Worm (Caenorhabditis elegans) whole organism, L3 larva: ENCODE data around the gene F38B7.2.

Source experiments
- R02D3.7 ChIP-seq: fragments of 150-350 bp; optimal IDR thresholded peaks from 2 replicates; lab custom pipeline; 2014; ENCODE audit warnings: missing biosample characterization, missing genetic modification characterization
- aly-2 ChIP-seq: fragments of 150-350 bp; optimal IDR thresholded peaks from 2 replicates; lab custom pipeline; 2014; ENCODE audit warnings: missing biosample characterization, missing genetic modification characterization
- ama-1 ChIP-seq: fragments of 150-350 bp; optimal IDR thresholded peaks from 2 replicates; lab custom pipeline; 2018
- ceh-16 ChIP-seq: sonication (generic microtip); optimal IDR thresholded peaks from 2 replicates; lab custom pipeline; 2017; ENCODE audit warnings: missing biosample characterization, missing genetic modification characterization
- ceh-28 ChIP-seq: fragments of 150-350 bp; optimal IDR thresholded peaks from 2 replicates; lab custom pipeline; 2014; ENCODE audit warnings: missing biosample characterization, missing genetic modification reagents, missing genetic modification characterization
- ceh-82 ChIP-seq: fragments of 150-350 bp; optimal IDR thresholded peaks from 2 replicates; lab custom pipeline; 2014; ENCODE audit warnings: missing biosample characterization, missing genetic modification characterization
- ceh-9 ChIP-seq: sonication (generic microtip); optimal IDR thresholded peaks from 2 replicates; lab custom pipeline; 2018; ENCODE audit warnings: missing biosample characterization, missing genetic modification characterization
- daf-12 ChIP-seq: fragments of 150-350 bp; optimal IDR thresholded peaks from 2 replicates; lab custom pipeline; 2014; ENCODE audit warnings: missing biosample characterization, missing genetic modification reagents, missing genetic modification characterization
- egl-27 ChIP-seq: sonication (generic microtip); optimal IDR thresholded peaks from 4 replicates; lab custom pipeline; 2017; ENCODE audit warnings: missing biosample characterization, missing genetic modification reagents, missing genetic modification characterization
- elt-1 ChIP-seq: fragments of 150-350 bp; optimal IDR thresholded peaks from 2 replicates; lab custom pipeline; 2014; ENCODE audit warnings: missing biosample characterization, missing genetic modification characterization
- elt-2 ChIP-seq: sonication (generic microtip); optimal IDR thresholded peaks from 2 replicates; lab custom pipeline; 2016; ENCODE audit warnings: missing genetic modification reagents, mild to moderate bottlenecking, missing genetic modification characterization, missing compliant biosample characterization
- fkh-10 ChIP-seq: sonication (generic microtip); optimal IDR thresholded peaks from 2 replicates; lab custom pipeline; 2017; ENCODE audit warnings: missing biosample characterization, missing genetic modification reagents, missing genetic modification characterization
- fkh-2 ChIP-seq: fragments of 150-350 bp; optimal IDR thresholded peaks from 2 replicates; lab custom pipeline; 2014; ENCODE audit warnings: missing biosample characterization, missing genetic modification reagents, missing genetic modification characterization
- fos-1 ChIP-seq: fragments of 150-350 bp; optimal IDR thresholded peaks from 2 replicates; lab custom pipeline; 2014; ENCODE audit warnings: missing biosample characterization, missing genetic modification characterization
- hmg-11 ChIP-seq: sonication (generic microtip); optimal IDR thresholded peaks from 2 replicates; lab custom pipeline; 2016; ENCODE audit warnings: missing genetic modification characterization, missing compliant biosample characterization
- jun-1 ChIP-seq: fragments of 150-350 bp; optimal IDR thresholded peaks from 2 replicates; lab custom pipeline; 2014; ENCODE audit warnings: missing biosample characterization, missing genetic modification reagents, missing genetic modification characterization
- lin-15B ChIP-seq: fragments of 150-350 bp; optimal IDR thresholded peaks from 2 replicates; lab custom pipeline; 2014; ENCODE audit warnings: missing biosample characterization, missing genetic modification characterization
- lin-39 ChIP-seq: fragments of 150-350 bp; optimal IDR thresholded peaks from 2 replicates; lab custom pipeline; 2018; ENCODE audit warnings: missing biosample characterization, missing genetic modification reagents, missing genetic modification characterization
- lsy-12 ChIP-seq: sonication (generic microtip); optimal IDR thresholded peaks from 2 replicates; lab custom pipeline; 2016; ENCODE audit warnings: mild to moderate bottlenecking, missing genetic modification characterization, missing compliant biosample characterization
- mdl-1 ChIP-seq: fragments of 150-350 bp; optimal IDR thresholded peaks from 2 replicates; lab custom pipeline; 2014; ENCODE audit warnings: missing biosample characterization, missing genetic modification characterization
- mml-1 ChIP-seq: fragments of 150-350 bp; sonication (generic microtip); optimal IDR thresholded peaks from 3 replicates; lab custom pipeline; 2014; ENCODE audit warnings: missing biosample characterization, missing genetic modification characterization
- nfya-1 ChIP-seq: sonication (generic microtip); optimal IDR thresholded peaks from 2 replicates; lab custom pipeline; 2017; ENCODE audit warnings: missing genetic modification characterization, mild to moderate bottlenecking, missing compliant biosample characterization, antibody characterized with exemption, moderate library complexity; ENCODE audit not compliant: insufficient read depth
- nhr-11 ChIP-seq: fragments of 150-350 bp; optimal IDR thresholded peaks from 2 replicates; lab custom pipeline; 2014; ENCODE audit warnings: missing biosample characterization, missing genetic modification characterization
- nhr-12 ChIP-seq: fragments of 150-350 bp; optimal IDR thresholded peaks from 2 replicates; lab custom pipeline; 2014; ENCODE audit warnings: missing biosample characterization, missing genetic modification characterization
- nhr-23 ChIP-seq: fragments of 150-350 bp; optimal IDR thresholded peaks from 2 replicates; lab custom pipeline; 2014; ENCODE audit warnings: missing biosample characterization, missing genetic modification reagents, missing genetic modification characterization
- nhr-25 ChIP-seq: sonication (generic microtip); optimal IDR thresholded peaks from 2 replicates; lab custom pipeline; 2017; ENCODE audit warnings: missing biosample characterization, missing genetic modification characterization
- nhr-43 ChIP-seq: sonication (generic microtip); optimal IDR thresholded peaks from 2 replicates; lab custom pipeline; 2016; ENCODE audit warnings: mild to moderate bottlenecking, missing genetic modification characterization, missing compliant biosample characterization; ENCODE audit not compliant: poor library complexity, severe bottlenecking
- nhr-76 ChIP-seq: fragments of 150-350 bp; sonication (generic microtip); optimal IDR thresholded peaks from 5 replicates; lab custom pipeline; 2014; ENCODE audit warnings: missing biosample characterization, missing genetic modification characterization
- pha-4 ChIP-seq: fragments of 150-350 bp; optimal IDR thresholded peaks from 2 replicates; lab custom pipeline; 2014; ENCODE audit warnings: missing biosample characterization, missing genetic modification reagents, missing genetic modification characterization
- pqm-1 ChIP-seq: fragments of 150-350 bp; optimal IDR thresholded peaks from 2 replicates; lab custom pipeline; 2017; ENCODE audit warnings: missing biosample characterization, missing genetic modification characterization, inconsistent platforms
- sea-2 ChIP-seq: fragments of 150-350 bp; sonication (generic microtip); optimal IDR thresholded peaks from 4 replicates; lab custom pipeline; 2014; ENCODE audit warnings: missing biosample characterization, missing genetic modification reagents, missing genetic modification characterization
- skn-1 ChIP-seq: fragments of 150-350 bp; optimal IDR thresholded peaks from 2 replicates; lab custom pipeline; 2014; ENCODE audit warnings: missing biosample characterization, missing genetic modification characterization
- snpc-4 ChIP-seq: fragments of 150-350 bp; optimal IDR thresholded peaks from 2 replicates; lab custom pipeline; 2014; ENCODE audit warnings: missing biosample characterization, missing genetic modification characterization
- tbx-2 ChIP-seq: sonication (generic microtip); optimal IDR thresholded peaks from 2 replicates; lab custom pipeline; 2016; ENCODE audit warnings: mild to moderate bottlenecking, missing genetic modification characterization, missing compliant biosample characterization
- unc-39 ChIP-seq: sonication (generic microtip); optimal IDR thresholded peaks from 4 replicates; lab custom pipeline; 2017; ENCODE audit warnings: missing biosample characterization, missing genetic modification characterization
- zag-1 ChIP-seq: fragments of 150-350 bp; optimal IDR thresholded peaks from 2 replicates; lab custom pipeline; 2014; ENCODE audit warnings: missing biosample characterization, missing genetic modification characterization
- ztf-4 ChIP-seq: fragments of 150-350 bp; optimal IDR thresholded peaks from 2 replicates; lab custom pipeline; 2014; ENCODE audit warnings: missing biosample characterization, missing genetic modification characterization

Gene F38B7.2

ce11 chrV:11515145-11515544 is 28.6 kb upstream of the F38B7.2 start:
- TF ChIP-seq elt-1 (tag; lab: Kevin White, UChicago) = no peak
- TF ChIP-seq pha-4 = no peak
- no peak for TF ChIP-seq ztf-4 (tag; lab: Kevin White, UChicago)
- TF ChIP-seq nhr-11 (tag; lab: Kevin White, UChicago) = no peak
- no peak for TF ChIP-seq fos-1 (tag; lab: Kevin White, UChicago)
- TF ChIP-seq nfya-1 = no peak
- TF ChIP-seq nhr-23 = no peak
- no peak for TF ChIP-seq lsy-12 (tag; lab: Kevin White, UChicago)
- no peak for TF ChIP-seq R02D3.7 (tag; lab: Kevin White, UChicago)
- TF ChIP-seq ama-1 = no peak
- no peak for TF ChIP-seq ceh-16 (tag; lab: Kevin White, UChicago)
- TF ChIP-seq mdl-1 = no peak
- TF ChIP-seq mml-1 (tag; lab: Kevin White, UChicago) = no peak
- TF ChIP-seq skn-1 (tag; lab: Kevin White, UChicago) = no peak
- no peak for TF ChIP-seq elt-2 (tag; lab: Kevin White, UChicago)

- TF ChIP-seq pha-4 (peak; percentile 12), ceh-16 (tag; lab: Kevin White, UChicago) (no peak), skn-1 (tag; lab: Kevin White, UChicago) (peak; percentile 80)
These were observed 27.6 kb upstream of the F38B7.2 start, which contains the start of gene sdz-8 for ce11 chrV:11516141-11516591. TSS of gene sdz-8 (minus strand) at chrV:11516191.

- TF ChIP-seq mml-1 (tag; lab: Kevin White, UChicago) (no peak), mdl-1 (no peak), zag-1 (no peak), ceh-9 (tag; lab: Kevin White, UChicago) (no peak), sea-2 (no peak), ama-1 (no peak), hmg-11 (tag; lab: Kevin White, UChicago) (no peak)
These were observed 26.0 kb upstream of the F38B7.2 start, which contains the start of gene C55A6.4 for ce11 chrV:11517789-11518188. TSS of gene C55A6.4 (minus strand) at chrV:11517889.

- no peak for TF ChIP-seq lin-15B (tag; lab: Kevin White, UChicago)
- TF ChIP-seq nhr-76 (tag; lab: Kevin White, UChicago) = no peak
These were observed 23.5 kb upstream of the F38B7.2 start, which contains the start of the genes C55A6.11 and C55A6.7 for ce11 chrV:11520215-11520614. TSS of gene C55A6.11 (plus strand) at chrV:11520515. TSS of gene C55A6.7 (minus strand) at chrV:11520530.

ce11 chrV:11521448-11521847 is 22.3 kb upstream of the F38B7.2 start, which contains the start of gene pafo-1:
TSS of gene pafo-1 (plus strand) at chrV:11521703.
- no peak for TF ChIP-seq nhr-76 (tag; lab: Kevin White, UChicago)
- TF ChIP-seq ceh-16 (tag; lab: Kevin White, UChicago) = peak; percentile 26
- TF ChIP-seq daf-12 = no peak
- peak; percentile 30 for TF ChIP-seq fkh-10 (GFP tag; lab: Kevin White, UChicago)
- peak; percentile 87 for TF ChIP-seq lin-15B (tag; lab: Kevin White, UChicago)
- peak; percentile 86 for TF ChIP-seq jun-1 (tag; lab: Kevin White, UChicago)
- TF ChIP-seq fkh-2 (tag; lab: Kevin White, UChicago) = no peak
- TF ChIP-seq skn-1 (tag; lab: Kevin White, UChicago) = peak; percentile 74
- TF ChIP-seq lsy-12 (tag; lab: Kevin White, UChicago) = peak; percentile 79
- peak; percentile 61 for TF ChIP-seq ceh-28
- peak; percentile 70 for TF ChIP-seq snpc-4 (tag; lab: Kevin White, UChicago)
- TF ChIP-seq lin-39 (tag; lab: Kevin White, UChicago) = peak; percentile 74
- TF ChIP-seq aly-2 (tag; lab: Kevin White, UChicago) = peak; percentile 73
- TF ChIP-seq nhr-43 = peak; percentile 89
- TF ChIP-seq nfya-1 = peak; percentile 85
- peak; percentile 19 for TF ChIP-seq zag-1
- peak; percentile 23 for TF ChIP-seq pqm-1
- TF ChIP-seq nhr-12 = no peak
- TF ChIP-seq unc-39 (tag; lab: Kevin White, UChicago) = no peak
- TF ChIP-seq ztf-4 (tag; lab: Kevin White, UChicago) = no peak
- TF ChIP-seq nhr-25 (tag; lab: Kevin White, UChicago) = peak; percentile 66
- peak; percentile 67 for TF ChIP-seq ceh-82 (tag; lab: Kevin White, UChicago)
- TF ChIP-seq nhr-23 = peak; percentile 80
- peak; percentile 90 for TF ChIP-seq pha-4
- peak; percentile 52 for TF ChIP-seq elt-2 (tag; lab: Kevin White, UChicago)
- TF ChIP-seq tbx-2 (tag; lab: Kevin White, UChicago) = peak; percentile 79
- peak; percentile 26 for TF ChIP-seq egl-27 (tag; lab: Kevin White, UChicago)
- TF ChIP-seq R02D3.7 (tag; lab: Kevin White, UChicago) = peak; percentile 77
